Fruit fly (Drosophila melanogaster): ENCODE results near the gene Ssdp.
A peak's percentile ranks its signal among the peaks of the same experiment; 100 is the strongest.

Gene Ssdp

dm6 chr3R:18171983-18172967 lies 27.1 kb downstream of the Ssdp start (continued):
- TF ChIP-seq Pdp1 (GFP tag; optimal IDR thresholded peaks at IDR 0.05) (peak; percentile 86 to 92), CG15011 (GFP tag; optimal IDR thresholded peaks at IDR 0.05) (peak; percentile 89), fd96Cb (tag; optimal IDR thresholded peaks at IDR 0.05) (peak; percentile 95), CG1647 (GFP tag; optimal IDR thresholded peaks at IDR 0.05) (peak; percentile 81), Aef1 (GFP tag; IDR thresholded peaks at IDR 0.05) (peak; percentile 78), CG6272 (GFP tag; IDR thresholded peaks at IDR 0.05) (peak; percentile 83), Scr (GFP tag; IDR thresholded peaks at IDR 0.05; ENCODE audit: partially characterized antibody) (no peak), Bgb (GFP tag; IDR thresholded peaks at IDR 0.05; ENCODE audit: partially characterized antibody) (no peak), Ada2b (GFP tag; IDR thresholded peaks at IDR 0.05) (peak; percentile 84), Xbp1 (GFP tag; optimal IDR thresholded peaks at IDR 0.05) (peak; percentile 94), Dbx (GFP tag; IDR thresholded peaks at IDR 0.05) (peak; percentile 83), hbn (GFP tag; IDR thresholded peaks at IDR 0.05; ENCODE audit: partially characterized antibody) (no peak), CkIIα-i1 (GFP tag; IDR thresholded peaks at IDR 0.05) (no peak), da (GFP tag; optimal IDR thresholded peaks at IDR 0.05) (peak; percentile 70), unpg (GFP tag; optimal IDR thresholded peaks at IDR 0.05) (peak; percentile 93), CG17385 (GFP tag; optimal IDR thresholded peaks at IDR 0.05) (peak; percentile 91), fu2 (GFP tag; optimal IDR thresholded peaks at IDR 0.05) (peak; percentile 90), CG9817 (tag; optimal IDR thresholded peaks at IDR 0.05) (peak; percentile 89), NFAT (GFP tag; IDR thresholded peaks at IDR 0.05) (peak; percentile 63; the same call in 1 of the 2 replicates), en (GFP tag; optimal IDR thresholded peaks at IDR 0.05) (peak; percentile 82), her (GFP tag; optimal IDR thresholded peaks at IDR 0.05) (peak; percentile 81), fru (optimal IDR thresholded peaks at IDR 0.05) (no peak), ara (GFP tag; IDR thresholded peaks at IDR 0.05) (peak; percentile 81), CG42726 (GFP tag; IDR thresholded peaks at IDR 0.05; ENCODE audit: partially characterized antibody) (no peak), Xrp1 (GFP tag; IDR thresholded peaks at IDR 0.05) (peak; percentile 93), run (tag; optimal IDR thresholded peaks at IDR 0.05) (peak; percentile 88), Dll (GFP tag; IDR thresholded peaks at IDR 0.05; ENCODE audit: partially characterized antibody) (no peak; the same call in 2 of the 4 replicates), HLH3B (GFP tag; IDR thresholded peaks at IDR 0.05) (peak; percentile 87), repo (GFP tag; optimal IDR thresholded peaks at IDR 0.05) (peak; percentile 80), stwl (tag; optimal IDR thresholded peaks at IDR 0.05) (peak; percentile 1), CG7963 (GFP tag; IDR thresholded peaks at IDR 0.05; ENCODE audit: partially characterized antibody) (no peak), CG12659 (GFP tag; optimal IDR thresholded peaks at IDR 0.05) (peak; percentile 95), CG17829 (tag; optimal IDR thresholded peaks at IDR 0.05) (peak; percentile 92), CG12155 (GFP tag; optimal IDR thresholded peaks at IDR 0.05) (peak; percentile 88), CG11093 (GFP tag; IDR thresholded peaks at IDR 0.05) (peak; percentile 86), ap (GFP tag; IDR thresholded peaks at IDR 0.05) (peak; percentile 82), CG2712 (tag; optimal IDR thresholded peaks at IDR 0.05) (peak; percentile 96), Fer2 (tag; optimal IDR thresholded peaks at IDR 0.05) (peak; percentile 85), CG13287 (GFP tag; IDR thresholded peaks at IDR 0.05; ENCODE audit: partially characterized antibody) (no peak), chinmo (GFP tag; IDR thresholded peaks at IDR 0.05; ENCODE audit: partially characterized antibody) (0 out of 4 replicates have a peak, but pooled peaks have one; percentile 32), bab2 (GFP tag; optimal IDR thresholded peaks at IDR 0.05) (peak; percentile 92), GATAe (GFP tag; conservative IDR thresholded peaks at IDR 0.05) (peak; percentile 65), Lpt (GFP tag; optimal IDR thresholded peaks at IDR 0.05) (no peak), CG6254 (GFP tag; optimal IDR thresholded peaks at IDR 0.05) (peak; percentile 91), ttk (GFP tag; IDR thresholded peaks at IDR 0.05) (peak; percentile 88), sd (tag; optimal IDR thresholded peaks at IDR 0.05) (peak; percentile 94), dimm (GFP tag; IDR thresholded peaks at IDR 0.05) (peak; percentile 54), CG1792 (GFP tag; optimal IDR thresholded peaks at IDR 0.05) (peak; percentile 83)

Measured in whole organism, embryonic.